Worm (Caenorhabditis elegans): ENCODE data around the gene C04F6.9.

- TF ChIP-seq tbx-37 (GFP tag; conservative IDR thresholded peaks at IDR 0.05) (no peak), sea-1 (GFP tag; conservative IDR thresholded peaks at IDR 0.05) (no peak), scrt-1 (GFP tag; IDR thresholded peaks at IDR 0.05) (no peak), ama-1 (optimal IDR thresholded peaks at IDR 0.05) (no peak), hnd-1 (tag; optimal IDR thresholded peaks at IDR 0.05) (no peak), aly-1 (tag; optimal IDR thresholded peaks at IDR 0.05) (no peak), flt-1 (GFP tag; IDR thresholded peaks at IDR 0.05) (no peak), ceh-36 (tag; optimal IDR thresholded peaks at IDR 0.05) (no peak), hmg-4 (GFP tag; optimal IDR thresholded peaks at IDR 0.05) (no peak), ets-7 (tag; optimal IDR thresholded peaks at IDR 0.05) (no peak), hmbx-1 (tag; optimal IDR thresholded peaks at IDR 0.05) (no peak), ceh-13 (GFP tag; optimal IDR thresholded peaks at IDR 0.05) (no peak), F13C5.2 (tag; optimal IDR thresholded peaks at IDR 0.05) (no peak), tbx-11 (GFP tag; IDR thresholded peaks at IDR 0.05) (no peak)
These were observed 28.2 kb downstream of the C04F6.9 start, which contains the start of gene ZK813.4 for ce11 chrX:3430020-3430419.
